Worm (Caenorhabditis elegans) whole organism, early embryonic: ENCODE results near the gene C36B7.6.

ENCODE experiments used
- B0310.2 ChIP-seq: sonication (generic microtip); optimal IDR thresholded peaks from 2 replicates; lab custom pipeline; 2016; ENCODE audit warnings: mild to moderate bottlenecking, missing genetic modification characterization, missing compliant biosample characterization
- F13C5.2 ChIP-seq: sonication (generic microtip); optimal IDR thresholded peaks from 2 replicates; lab custom pipeline; 2017; ENCODE audit warnings: mild to moderate bottlenecking, missing genetic modification characterization, inconsistent platforms, missing compliant biosample characterization
- aly-1 ChIP-seq: sonication (generic microtip); optimal IDR thresholded peaks from 2 replicates; lab custom pipeline; 2016; ENCODE audit warnings: missing genetic modification characterization, missing compliant biosample characterization
- ama-1 ChIP-seq: fragments of 150-350 bp; optimal IDR thresholded peaks from 2 replicates; lab custom pipeline; 2014
- ceh-13 ChIP-seq: fragments of 200-800 bp; sonication (Bioruptor generic); optimal IDR thresholded peaks from 2 replicates; lab custom pipeline; 2018; ENCODE audit warnings: mild to moderate bottlenecking, missing genetic modification characterization, missing compliant biosample characterization
- ceh-36 ChIP-seq: sonication (generic microtip); optimal IDR thresholded peaks from 2 replicates; lab custom pipeline; 2016; ENCODE audit warnings: missing genetic modification characterization, inconsistent platforms, missing compliant biosample characterization
- ets-7 ChIP-seq: sonication (generic microtip); optimal IDR thresholded peaks from 2 replicates; lab custom pipeline; 2016; ENCODE audit warnings: missing genotype, missing genetic modification characterization, missing compliant biosample characterization
- flt-1 ChIP-seq: fragments of 200-800 bp; sonication (Bioruptor generic); IDR thresholded peaks from 2 replicates; pipeline ENCODE4 v1.3.6; 2022; ENCODE audit warnings: missing genetic modification characterization, missing compliant biosample characterization
- hmbx-1 ChIP-seq: sonication (generic microtip); optimal IDR thresholded peaks from 2 replicates; lab custom pipeline; 2016; ENCODE audit warnings: mild to moderate bottlenecking, missing genetic modification characterization, missing compliant biosample characterization
- hmg-4 ChIP-seq: fragments of 200-800 bp; sonication (Bioruptor generic); optimal IDR thresholded peaks from 2 replicates; lab custom pipeline; 2018; ENCODE audit warnings: mild to moderate bottlenecking, missing genetic modification characterization, missing compliant biosample characterization
- hnd-1 ChIP-seq: sonication (generic microtip); optimal IDR thresholded peaks from 2 replicates; lab custom pipeline; 2016; ENCODE audit warnings: missing genetic modification characterization, missing compliant biosample characterization
- pes-1 ChIP-seq: fragments of 200-800 bp; sonication (Bioruptor generic); IDR thresholded peaks from 2 replicates; pipeline ENCODE4 v1.3.6; 2022; ENCODE audit warnings: missing genetic modification reagents, missing genetic modification characterization, missing compliant biosample characterization
- scrt-1 ChIP-seq: fragments of 200-800 bp; sonication (Bioruptor generic); IDR thresholded peaks from 2 replicates; pipeline ENCODE4 v1.3.6; 2022; ENCODE audit warnings: missing genetic modification characterization, missing compliant biosample characterization
- sea-1 ChIP-seq: fragments of 200-800 bp; sonication (Bioruptor generic); conservative IDR thresholded peaks from 2 replicates; pipeline ENCODE4 v1.3.6; 2022; ENCODE audit warnings: missing genetic modification characterization, missing compliant biosample characterization
- tbx-11 ChIP-seq: fragments of 200-800 bp; sonication (Bioruptor generic); IDR thresholded peaks from 2 replicates; pipeline ENCODE4 v1.3.6; 2022; ENCODE audit warnings: missing genetic modification characterization, missing compliant biosample characterization
- tbx-37 ChIP-seq: fragments of 200-800 bp; sonication (Bioruptor generic); conservative IDR thresholded peaks from 2 replicates; pipeline ENCODE4 v1.3.6; 2022; ENCODE audit warnings: missing genetic modification reagents, missing genetic modification characterization, missing compliant biosample characterization
- tra-4 ChIP-seq: sonication (generic microtip); optimal IDR thresholded peaks from 2 replicates; lab custom pipeline; 2017; ENCODE audit warnings: missing genetic modification characterization, missing compliant biosample characterization

Gene C36B7.6

ce11 chrX:7063236-7063635 is 36.9 kb downstream of the C36B7.6 start, which contains the start of gene B0403.3:
Gene B0403.3 (minus strand): TSS chrX:7063336.
- TF ChIP-seq F13C5.2 (tag; lab: Kevin White, UChicago) = no peak
- no peak for TF ChIP-seq tbx-37
- no peak for TF ChIP-seq ama-1 (lab: Kevin White, UChicago)
- TF ChIP-seq scrt-1 (GFP tag; lab: Robert Waterston, UW) = no peak
- TF ChIP-seq pes-1 (GFP tag; lab: Robert Waterston, UW) = no peak
- no peak for TF ChIP-seq B0310.2 (tag; lab: Kevin White, UChicago)
- no peak for TF ChIP-seq hmbx-1 (tag; lab: Kevin White, UChicago)
- TF ChIP-seq tra-4 (tag; lab: Kevin White, UChicago) = no peak

ce11 chrX:7061265-7061664 is 38.9 kb downstream of the C36B7.6 start:
- TF ChIP-seq ets-7 (tag; lab: Kevin White, UChicago) (no peak), ceh-13 (GFP tag; lab: Kevin White, UChicago) (no peak), B0310.2 (tag; lab: Kevin White, UChicago) (no peak), hnd-1 (no peak), ceh-36 (tag; lab: Kevin White, UChicago) (no peak), flt-1 (GFP tag; lab: Robert Waterston, UW) (no peak), pes-1 (GFP tag; lab: Robert Waterston, UW) (no peak)

ce11 chrX:7057357-7057756 is 42.8 kb downstream of the C36B7.6 start, which contains the start of gene B0403.5:
Gene B0403.5 (plus strand): TSS chrX:7057724.
- no peak for TF ChIP-seq ama-1 (lab: Kevin White, UChicago)
- no peak for TF ChIP-seq sea-1
- no peak for TF ChIP-seq hmg-4 (GFP tag; lab: Kevin White, UChicago)
- no peak for TF ChIP-seq flt-1 (GFP tag; lab: Robert Waterston, UW)
- no peak for TF ChIP-seq ceh-36 (tag; lab: Kevin White, UChicago)
- no peak for TF ChIP-seq ets-7 (tag; lab: Kevin White, UChicago)
- TF ChIP-seq tbx-37 = no peak
- no peak for TF ChIP-seq hmbx-1 (tag; lab: Kevin White, UChicago)
- TF ChIP-seq aly-1 (tag; lab: Kevin White, UChicago) = no peak
- no peak for TF ChIP-seq B0310.2 (tag; lab: Kevin White, UChicago)
- TF ChIP-seq scrt-1 (GFP tag; lab: Robert Waterston, UW) = no peak
- no peak for TF ChIP-seq F13C5.2 (tag; lab: Kevin White, UChicago)
- TF ChIP-seq pes-1 (GFP tag; lab: Robert Waterston, UW) = no peak
- TF ChIP-seq tbx-11 = no peak

- TF ChIP-seq hmbx-1 (tag; lab: Kevin White, UChicago) (no peak), tbx-11 (no peak), hmg-4 (GFP tag; lab: Kevin White, UChicago) (no peak), ceh-13 (GFP tag; lab: Kevin White, UChicago) (no peak), ets-7 (tag; lab: Kevin White, UChicago) (no peak), sea-1 (no peak), hnd-1 (no peak), B0310.2 (tag; lab: Kevin White, UChicago) (no peak), tbx-37 (no peak), tra-4 (tag; lab: Kevin White, UChicago) (no peak), pes-1 (GFP tag; lab: Robert Waterston, UW) (no peak), F13C5.2 (tag; lab: Kevin White, UChicago) (no peak), flt-1 (GFP tag; lab: Robert Waterston, UW) (no peak), ama-1 (lab: Kevin White, UChicago) (no peak), aly-1 (tag; lab: Kevin White, UChicago) (no peak), ceh-36 (tag; lab: Kevin White, UChicago) (no peak), scrt-1 (GFP tag; lab: Robert Waterston, UW) (no peak)
Observed at ce11 chrX:7050290-7050689, 49.8 kb downstream of the C36B7.6 start, which contains the start of gene ubc-17. Gene ubc-17 (plus strand): TSS chrX:7050590.
